Worm (Caenorhabditis elegans) whole organism, mixed stage, embryonic: ENCODE measurements around the gene eif-2A.
"Not testable (repeated sequence)": the region's sequence is repeated elsewhere in the genome, so short reads cannot be mapped to it uniquely, and the experiment has no call there.

Source experiments
- blmp-1 ChIP-seq: fragments of 150-350 bp; optimal IDR thresholded peaks from 2 replicates; lab custom pipeline; 2014; ENCODE audit warnings: missing biosample characterization, missing genetic modification characterization
- ceh-83 ChIP-seq: fragments of 200-800 bp; sonication (Bioruptor generic); optimal IDR thresholded peaks from 2 replicates; lab custom pipeline; 2018; ENCODE audit warnings: mild to moderate bottlenecking, missing genetic modification characterization, missing compliant biosample characterization
- ces-1 ChIP-seq: fragments of 150-350 bp; optimal IDR thresholded peaks from 2 replicates; lab custom pipeline; 2014; ENCODE audit warnings: missing biosample characterization, missing genetic modification reagents, missing genetic modification characterization
- cnd-1 ChIP-seq: fragments of 200-800 bp; sonication (Bioruptor generic); optimal IDR thresholded peaks from 2 replicates; lab custom pipeline; 2018; ENCODE audit warnings: mild to moderate bottlenecking, missing genetic modification characterization, missing compliant biosample characterization
- elt-1 ChIP-seq: sonication (generic microtip); optimal IDR thresholded peaks from 2 replicates; lab custom pipeline; 2017; ENCODE audit warnings: missing genetic modification characterization, mild to moderate bottlenecking, missing compliant biosample characterization, antibody characterized with exemption, moderate library complexity, borderline replicate concordance; ENCODE audit not compliant: insufficient read depth
- flh-1 ChIP-seq: fragments of 200-800 bp; sonication (Bioruptor generic); optimal IDR thresholded peaks from 2 replicates; lab custom pipeline; 2018; ENCODE audit warnings: mild to moderate bottlenecking, missing genetic modification characterization, moderate library complexity, missing compliant biosample characterization
- ham-2 ChIP-seq: fragments of 200-800 bp; sonication (Bioruptor generic); optimal IDR thresholded peaks from 2 replicates; lab custom pipeline; 2018; ENCODE audit warnings: mild to moderate bottlenecking, missing genetic modification characterization, missing compliant biosample characterization
- hlh-1 ChIP-seq: fragments of 150-350 bp; optimal IDR thresholded peaks from 2 replicates; lab custom pipeline; 2014; ENCODE audit warnings: missing biosample characterization, missing genetic modification reagents, missing genetic modification characterization
- lin-13 ChIP-seq: fragments of 150-350 bp; optimal IDR thresholded peaks from 2 replicates; lab custom pipeline; 2014; ENCODE audit warnings: missing biosample characterization, missing genetic modification characterization
- lin-32 ChIP-seq: fragments of 200-800 bp; sonication (Bioruptor generic); optimal IDR thresholded peaks from 2 replicates; lab custom pipeline; 2018; ENCODE audit warnings: mild to moderate bottlenecking, missing genetic modification characterization, missing compliant biosample characterization
- lsy-2 ChIP-seq: fragments of 150-350 bp; optimal IDR thresholded peaks from 2 replicates; lab custom pipeline; 2014; ENCODE audit warnings: missing biosample characterization, missing genetic modification characterization
- mab-5 ChIP-seq: fragments of 150-350 bp; optimal IDR thresholded peaks from 2 replicates; lab custom pipeline; 2014; ENCODE audit warnings: missing biosample characterization, missing genetic modification characterization
- mep-1 ChIP-seq: fragments of 150-350 bp; optimal IDR thresholded peaks from 2 replicates; lab custom pipeline; 2017; ENCODE audit warnings: missing biosample characterization, missing genetic modification reagents, missing genetic modification characterization, inconsistent platforms
- mls-2 ChIP-seq: sonication (generic microtip); optimal IDR thresholded peaks from 2 replicates; lab custom pipeline; 2016; ENCODE audit warnings: mild to moderate bottlenecking, missing genetic modification characterization, moderate library complexity, missing compliant biosample characterization
- nhr-12 ChIP-seq: fragments of 150-350 bp; optimal IDR thresholded peaks from 2 replicates; lab custom pipeline; 2014; ENCODE audit warnings: missing biosample characterization, missing genetic modification characterization
- nhr-2 ChIP-seq: fragments of 150-350 bp; optimal IDR thresholded peaks from 2 replicates; lab custom pipeline; 2014; ENCODE audit warnings: missing biosample characterization, missing genetic modification characterization
- nhr-237 ChIP-seq: fragments of 150-350 bp; optimal IDR thresholded peaks from 2 replicates; lab custom pipeline; 2014; ENCODE audit warnings: missing biosample characterization, missing genetic modification characterization
- nhr-76 ChIP-seq: sonication (generic microtip); optimal IDR thresholded peaks from 2 replicates; lab custom pipeline; 2017; ENCODE audit warnings: missing biosample characterization, missing genetic modification characterization
- pha-4 ChIP-seq: fragments of 150-350 bp; optimal IDR thresholded peaks from 2 replicates; lab custom pipeline; 2018; ENCODE audit warnings: missing biosample characterization, missing genetic modification reagents, missing genetic modification characterization
- sem-2 ChIP-seq: fragments of 200-800 bp; sonication (Bioruptor generic); optimal IDR thresholded peaks from 2 replicates; lab custom pipeline; 2018; ENCODE audit warnings: mild to moderate bottlenecking, missing genetic modification characterization, missing compliant biosample characterization
- snpc-4 ChIP-seq: fragments of 150-350 bp; optimal IDR thresholded peaks from 2 replicates; lab custom pipeline; 2014; ENCODE audit warnings: missing biosample characterization, missing genetic modification characterization
- sptf-1 ChIP-seq: sonication (generic microtip); optimal IDR thresholded peaks from 2 replicates; lab custom pipeline; 2017; ENCODE audit warnings: mild to moderate bottlenecking, missing genetic modification characterization, moderate library complexity, missing compliant biosample characterization
- tbx-8 ChIP-seq: fragments of 200-800 bp; sonication (Bioruptor generic); optimal IDR thresholded peaks from 2 replicates; lab custom pipeline; 2018; ENCODE audit warnings: mild to moderate bottlenecking, missing genetic modification characterization, moderate library complexity, missing compliant biosample characterization
- unc-120 ChIP-seq: sonication (generic microtip); optimal IDR thresholded peaks from 2 replicates; lab custom pipeline; 2017; ENCODE audit warnings: missing genetic modification characterization, missing compliant biosample characterization; ENCODE audit not compliant: poor library complexity, severe bottlenecking
- unc-39 ChIP-seq: fragments of 150-350 bp; optimal IDR thresholded peaks from 2 replicates; lab custom pipeline; 2014; ENCODE audit warnings: missing biosample characterization, missing genetic modification characterization
- unc-62 ChIP-seq: fragments of 150-350 bp; optimal IDR thresholded peaks from 2 replicates; lab custom pipeline; 2014; ENCODE audit warnings: missing biosample characterization, missing genetic modification reagents, missing genetic modification characterization
- zip-8 ChIP-seq: fragments of 150-350 bp; optimal IDR thresholded peaks from 2 replicates; lab custom pipeline; 2014; ENCODE audit warnings: missing biosample characterization, missing genetic modification characterization
- ztf-11 ChIP-seq: fragments of 150-350 bp; optimal IDR thresholded peaks from 2 replicates; lab custom pipeline; 2014; ENCODE audit warnings: missing biosample characterization, missing genetic modification characterization

eif-2A gene

ce11 chrII:10437840-10438239 lies 21.2 kb downstream of the eif-2A start:
- TF ChIP-seq zip-8 (no peak), hlh-1 (tag; lab: Kevin White, UChicago) (no peak), pha-4 (tag; lab: Kevin White, UChicago) (no peak), ztf-11 (tag; lab: Kevin White, UChicago) (no peak), ces-1 (GFP tag; lab: Kevin White, UChicago) (no peak), tbx-8 (GFP tag; lab: Kevin White, UChicago) (no peak), ceh-83 (GFP tag; lab: Kevin White, UChicago) (no peak), blmp-1 (no peak), unc-120 (tag; lab: Kevin White, UChicago) (no peak), unc-62 (no peak), flh-1 (GFP tag; lab: Kevin White, UChicago) (no peak), nhr-2 (tag; lab: Kevin White, UChicago) (no peak), mab-5 (no peak), mep-1 (tag; lab: Kevin White, UChicago) (no peak)

- TF ChIP-seq tbx-8 (GFP tag; lab: Kevin White, UChicago) (no peak), mls-2 (tag; lab: Kevin White, UChicago) (no peak), elt-1 (tag; lab: Kevin White, UChicago) (no peak), snpc-4 (tag; lab: Kevin White, UChicago) (no peak), nhr-12 (tag; lab: Kevin White, UChicago) (no peak), ceh-83 (GFP tag; lab: Kevin White, UChicago) (no peak), lin-32 (GFP tag; lab: Kevin White, UChicago) (no peak)
- TF ChIP-seq, all 35 proteins: peak for 0
Observed at ce11 chrII:10439976-10440375, 23.4 kb downstream of the eif-2A start, which contains the start of gene E04D5.4. TSS of gene E04D5.4 (plus strand) at chrII:10440276.

- not testable (repeated sequence) for TF ChIP-seq sem-2, ceh-83, lin-32 (GFP tag; lab: Kevin White, UChicago)
- TF ChIP-seq, all 35 proteins: peak for 0; not testable (repeated sequence) for 35
Observed at ce11 chrII:10442846-10443245, 26.2 kb downstream of the eif-2A start, which contains the start of gene ZK673.1. TSS of gene ZK673.1 (plus strand) at chrII:10443146.

- TF ChIP-seq nhr-2 (tag; lab: Kevin White, UChicago): no peak
- TF ChIP-seq nhr-76: no peak
- TF ChIP-seq ham-2 (GFP tag; lab: Kevin White, UChicago): no peak
- no peak for TF ChIP-seq unc-62
- no peak for TF ChIP-seq nhr-237 (tag; lab: Kevin White, UChicago)
- no peak for TF ChIP-seq snpc-4 (tag; lab: Kevin White, UChicago)
- no peak for TF ChIP-seq flh-1 (GFP tag; lab: Kevin White, UChicago)
- no peak for TF ChIP-seq sem-2 (GFP tag; lab: Kevin White, UChicago)
- TF ChIP-seq unc-39 (tag; lab: Kevin White, UChicago): no peak
- no peak for TF ChIP-seq lin-13 (tag; lab: Kevin White, UChicago)
- no peak for TF ChIP-seq unc-120 (tag; lab: Kevin White, UChicago)
- no peak for TF ChIP-seq cnd-1 (tag; lab: Kevin White, UChicago)
- no peak for TF ChIP-seq elt-1 (tag; lab: Kevin White, UChicago)
- no peak for TF ChIP-seq sptf-1 (tag; lab: Kevin White, UChicago)
- no peak for TF ChIP-seq mls-2 (tag; lab: Kevin White, UChicago)
- no peak for TF ChIP-seq ztf-11 (tag; lab: Kevin White, UChicago)
Observed at ce11 chrII:10443898-10444297, 27.3 kb downstream of the eif-2A start.

- TF ChIP-seq lsy-2 (tag; lab: Kevin White, UChicago) (peak; percentile 77), hlh-1 (tag; lab: Kevin White, UChicago) (no peak)
Observed at ce11 chrII:10444971-10445707, 28.5 kb downstream of the eif-2A start.
